Worm (Caenorhabditis elegans) whole organism, L4 larva: ENCODE results near the gene srv-31.
A peak's percentile ranks its signal among the peaks of the same experiment; 100 is the strongest.
"Not testable (repeated sequence)": the region's sequence is repeated elsewhere in the genome, so short reads cannot be mapped to it uniquely, and the experiment has no call there.

Experiments used
- F26F4.8 ChIP-seq: fragments of 200-800 bp; sonication (Bioruptor generic); conservative IDR thresholded peaks from 2 replicates; pipeline ENCODE4 v1.3.6; 2022; ENCODE audit warnings: missing genetic modification characterization, missing compliant biosample characterization
- Y5F2A.4 ChIP-seq: fragments of 200-800 bp; sonication (Bioruptor generic); optimal IDR thresholded peaks from 2 replicates; lab custom pipeline; 2018; ENCODE audit warnings: mild to moderate bottlenecking, missing genetic modification characterization, missing compliant biosample characterization
- ZK546.5 ChIP-seq, 2 experiments: sonication (generic microtip); optimal IDR thresholded peaks; 2 replicates each; lab custom pipeline; 2017; ENCODE audit warnings: missing biosample characterization in 2 of 2, missing genetic modification characterization in 2 of 2
- arid-1 ChIP-seq: fragments of 200-800 bp; sonication (Bioruptor generic); conservative IDR thresholded peaks from 2 replicates; pipeline ENCODE4 v1.3.6; 2022; ENCODE audit warnings: missing genetic modification reagents, missing genetic modification characterization, missing compliant biosample characterization
- ceh-82 ChIP-seq: sonication (generic microtip); optimal IDR thresholded peaks from 2 replicates; lab custom pipeline; 2017; ENCODE audit warnings: missing biosample characterization, missing genetic modification characterization
- dmd-6 ChIP-seq: fragments of 200-800 bp; sonication (Bioruptor generic); IDR thresholded peaks from 2 replicates; pipeline ENCODE4 v1.3.6; 2022; ENCODE audit warnings: missing genetic modification reagents, missing genetic modification characterization, missing compliant biosample characterization
- egl-27 ChIP-seq: sonication (generic microtip); optimal IDR thresholded peaks from 3 replicates; lab custom pipeline; 2017; ENCODE audit warnings: missing biosample characterization, missing genetic modification reagents, missing genetic modification characterization
- lin-15B ChIP-seq: fragments of 150-350 bp; sonication (generic microtip); optimal IDR thresholded peaks from 3 replicates; lab custom pipeline; 2014; ENCODE audit warnings: missing biosample characterization, missing genetic modification characterization
- lin-39 ChIP-seq: fragments of 150-350 bp; optimal IDR thresholded peaks from 2 replicates; lab custom pipeline; 2014; ENCODE audit warnings: missing biosample characterization, missing genetic modification reagents, missing genetic modification characterization
- lsy-2 ChIP-seq, 2 experiments: fragments of 150-350 bp in 1 of 2; sonication (generic microtip) in 1 of 2; optimal IDR thresholded peaks; 2 replicates each; lab custom pipeline; 2014 to 2017; ENCODE audit warnings: missing biosample characterization in 2 of 2, missing genetic modification characterization in 2 of 2
- mdl-1 ChIP-seq, 2 experiments: fragments of 150-350 bp in 1 of 2; sonication (generic microtip) in 1 of 2; optimal IDR thresholded peaks; 2 replicates each; lab custom pipeline; 2014 to 2017; ENCODE audit warnings: missing biosample characterization in 2 of 2, missing genetic modification characterization in 2 of 2
- mep-1 ChIP-seq: fragments of 150-350 bp; sonication (generic microtip); optimal IDR thresholded peaks from 3 replicates; lab custom pipeline; 2014; ENCODE audit warnings: missing biosample characterization, missing genetic modification characterization
- nhr-11 ChIP-seq: fragments of 150-350 bp; optimal IDR thresholded peaks from 2 replicates; lab custom pipeline; 2014; ENCODE audit warnings: missing biosample characterization, missing genetic modification characterization
- unc-130 ChIP-seq: sonication (generic microtip); optimal IDR thresholded peaks from 2 replicates; lab custom pipeline; 2016; ENCODE audit warnings: missing genetic modification reagents, missing genetic modification characterization, missing compliant biosample characterization

- TF ChIP-seq dmd-6 (GFP tag; lab: Robert Waterston, UW), result peak; percentile 79
- not testable (repeated sequence) for TF ChIP-seq unc-130 (GFP tag; lab: Kevin White, UChicago); F26F4.8 (GFP tag; lab: Robert Waterston, UW); ceh-82; lin-39 (tag; lab: Kevin White, UChicago); lin-15B (tag; lab: Kevin White, UChicago); lsy-2 (tag; optimal IDR thresholded peaks at IDR 0.05; lab: Kevin White, UChicago); mdl-1 (tag; optimal IDR thresholded peaks at IDR 0.05; lab: Kevin White, UChicago); ZK546.5 (tag; optimal IDR thresholded peaks at IDR 0.05; lab: Kevin White, UChicago); arid-1 (GFP tag; lab: Robert Waterston, UW); egl-27; mep-1 (tag; lab: Kevin White, UChicago); nhr-11 (tag; lab: Kevin White, UChicago); Y5F2A.4
These were observed 51.7 kb downstream of the srv-31 start for ce11 chrIV:6220142-6220541.
